Worm (Caenorhabditis elegans) whole organism, L3 larva: ENCODE results near the gene F53B2.8.
"Not testable (repeated sequence)": the region's sequence is repeated elsewhere in the genome, so short reads cannot be mapped to it uniquely, and the experiment has no call there.

Source experiments
- R02D3.7 ChIP-seq: fragments of 150-350 bp; optimal IDR thresholded peaks from 2 replicates; lab custom pipeline; 2014; ENCODE audit warnings: missing biosample characterization, missing genetic modification characterization
- aly-2 ChIP-seq: fragments of 150-350 bp; optimal IDR thresholded peaks from 2 replicates; lab custom pipeline; 2014; ENCODE audit warnings: missing biosample characterization, missing genetic modification characterization
- ama-1 ChIP-seq: fragments of 150-350 bp; optimal IDR thresholded peaks from 2 replicates; lab custom pipeline; 2018
- ceh-28 ChIP-seq: fragments of 150-350 bp; optimal IDR thresholded peaks from 2 replicates; lab custom pipeline; 2014; ENCODE audit warnings: missing biosample characterization, missing genetic modification reagents, missing genetic modification characterization
- daf-12 ChIP-seq: fragments of 150-350 bp; optimal IDR thresholded peaks from 2 replicates; lab custom pipeline; 2014; ENCODE audit warnings: missing biosample characterization, missing genetic modification reagents, missing genetic modification characterization
- egl-27 ChIP-seq: sonication (generic microtip); optimal IDR thresholded peaks from 4 replicates; lab custom pipeline; 2017; ENCODE audit warnings: missing biosample characterization, missing genetic modification reagents, missing genetic modification characterization
- elt-1 ChIP-seq: fragments of 150-350 bp; optimal IDR thresholded peaks from 2 replicates; lab custom pipeline; 2014; ENCODE audit warnings: missing biosample characterization, missing genetic modification characterization
- elt-2 ChIP-seq: sonication (generic microtip); optimal IDR thresholded peaks from 2 replicates; lab custom pipeline; 2016; ENCODE audit warnings: missing genetic modification reagents, mild to moderate bottlenecking, missing genetic modification characterization, missing compliant biosample characterization
- eor-1 ChIP-seq, 2 experiments: fragments of 150-350 bp; optimal IDR thresholded peaks; 2 replicates each; lab custom pipeline; 2014 to 2018; ENCODE audit warnings: missing biosample characterization in 2 of 2, missing genetic modification characterization in 2 of 2
- fkh-10 ChIP-seq: sonication (generic microtip); optimal IDR thresholded peaks from 2 replicates; lab custom pipeline; 2017; ENCODE audit warnings: missing biosample characterization, missing genetic modification reagents, missing genetic modification characterization
- fkh-2 ChIP-seq: fragments of 150-350 bp; optimal IDR thresholded peaks from 2 replicates; lab custom pipeline; 2014; ENCODE audit warnings: missing biosample characterization, missing genetic modification reagents, missing genetic modification characterization
- fos-1 ChIP-seq: fragments of 150-350 bp; optimal IDR thresholded peaks from 2 replicates; lab custom pipeline; 2014; ENCODE audit warnings: missing biosample characterization, missing genetic modification characterization
- jun-1 ChIP-seq: fragments of 150-350 bp; optimal IDR thresholded peaks from 2 replicates; lab custom pipeline; 2014; ENCODE audit warnings: missing biosample characterization, missing genetic modification reagents, missing genetic modification characterization
- lin-39 ChIP-seq: fragments of 150-350 bp; optimal IDR thresholded peaks from 2 replicates; lab custom pipeline; 2018; ENCODE audit warnings: missing biosample characterization, missing genetic modification reagents, missing genetic modification characterization
- mdl-1 ChIP-seq: fragments of 150-350 bp; optimal IDR thresholded peaks from 2 replicates; lab custom pipeline; 2014; ENCODE audit warnings: missing biosample characterization, missing genetic modification characterization
- nfya-1 ChIP-seq: sonication (generic microtip); optimal IDR thresholded peaks from 2 replicates; lab custom pipeline; 2017; ENCODE audit warnings: missing genetic modification characterization, mild to moderate bottlenecking, missing compliant biosample characterization, antibody characterized with exemption, moderate library complexity; ENCODE audit not compliant: insufficient read depth
- nhr-11 ChIP-seq: fragments of 150-350 bp; optimal IDR thresholded peaks from 2 replicates; lab custom pipeline; 2014; ENCODE audit warnings: missing biosample characterization, missing genetic modification characterization
- nhr-12 ChIP-seq: fragments of 150-350 bp; optimal IDR thresholded peaks from 2 replicates; lab custom pipeline; 2014; ENCODE audit warnings: missing biosample characterization, missing genetic modification characterization
- nhr-237 ChIP-seq: fragments of 150-350 bp; optimal IDR thresholded peaks from 2 replicates; lab custom pipeline; 2014; ENCODE audit warnings: missing biosample characterization, missing genetic modification characterization
- nhr-25 ChIP-seq: sonication (generic microtip); optimal IDR thresholded peaks from 2 replicates; lab custom pipeline; 2017; ENCODE audit warnings: missing biosample characterization, missing genetic modification characterization
- nhr-28 ChIP-seq: fragments of 150-350 bp; optimal IDR thresholded peaks from 2 replicates; lab custom pipeline; 2014; ENCODE audit warnings: missing biosample characterization, missing genetic modification characterization
- nhr-43 ChIP-seq: sonication (generic microtip); optimal IDR thresholded peaks from 2 replicates; lab custom pipeline; 2016; ENCODE audit warnings: mild to moderate bottlenecking, missing genetic modification characterization, missing compliant biosample characterization; ENCODE audit not compliant: poor library complexity, severe bottlenecking
- nhr-76 ChIP-seq: fragments of 150-350 bp; sonication (generic microtip); optimal IDR thresholded peaks from 5 replicates; lab custom pipeline; 2014; ENCODE audit warnings: missing biosample characterization, missing genetic modification characterization
- nhr-77 ChIP-seq: fragments of 150-350 bp; optimal IDR thresholded peaks from 2 replicates; lab custom pipeline; 2014; ENCODE audit warnings: missing biosample characterization, missing genetic modification characterization
- pha-4 ChIP-seq: fragments of 150-350 bp; optimal IDR thresholded peaks from 2 replicates; lab custom pipeline; 2014; ENCODE audit warnings: missing biosample characterization, missing genetic modification reagents, missing genetic modification characterization
- pqm-1 ChIP-seq: fragments of 150-350 bp; optimal IDR thresholded peaks from 2 replicates; lab custom pipeline; 2017; ENCODE audit warnings: missing biosample characterization, missing genetic modification characterization, inconsistent platforms
- sea-2 ChIP-seq: fragments of 150-350 bp; sonication (generic microtip); optimal IDR thresholded peaks from 4 replicates; lab custom pipeline; 2014; ENCODE audit warnings: missing biosample characterization, missing genetic modification reagents, missing genetic modification characterization
- skn-1 ChIP-seq: fragments of 150-350 bp; optimal IDR thresholded peaks from 2 replicates; lab custom pipeline; 2014; ENCODE audit warnings: missing biosample characterization, missing genetic modification characterization
- snpc-4 ChIP-seq: fragments of 150-350 bp; optimal IDR thresholded peaks from 2 replicates; lab custom pipeline; 2014; ENCODE audit warnings: missing biosample characterization, missing genetic modification characterization
- unc-39 ChIP-seq: sonication (generic microtip); optimal IDR thresholded peaks from 4 replicates; lab custom pipeline; 2017; ENCODE audit warnings: missing biosample characterization, missing genetic modification characterization
- unc-62 ChIP-seq: fragments of 150-350 bp; sonication (generic microtip); optimal IDR thresholded peaks from 4 replicates; lab custom pipeline; 2014; ENCODE audit warnings: missing biosample characterization, missing genetic modification reagents, missing genetic modification characterization
- zag-1 ChIP-seq: fragments of 150-350 bp; optimal IDR thresholded peaks from 2 replicates; lab custom pipeline; 2014; ENCODE audit warnings: missing biosample characterization, missing genetic modification characterization
- ztf-11 ChIP-seq: fragments of 150-350 bp; optimal IDR thresholded peaks from 2 replicates; lab custom pipeline; 2014; ENCODE audit warnings: missing biosample characterization, missing genetic modification characterization
- ztf-4 ChIP-seq: fragments of 150-350 bp; optimal IDR thresholded peaks from 2 replicates; lab custom pipeline; 2014; ENCODE audit warnings: missing biosample characterization, missing genetic modification characterization

F53B2.8 gene

DNA sequence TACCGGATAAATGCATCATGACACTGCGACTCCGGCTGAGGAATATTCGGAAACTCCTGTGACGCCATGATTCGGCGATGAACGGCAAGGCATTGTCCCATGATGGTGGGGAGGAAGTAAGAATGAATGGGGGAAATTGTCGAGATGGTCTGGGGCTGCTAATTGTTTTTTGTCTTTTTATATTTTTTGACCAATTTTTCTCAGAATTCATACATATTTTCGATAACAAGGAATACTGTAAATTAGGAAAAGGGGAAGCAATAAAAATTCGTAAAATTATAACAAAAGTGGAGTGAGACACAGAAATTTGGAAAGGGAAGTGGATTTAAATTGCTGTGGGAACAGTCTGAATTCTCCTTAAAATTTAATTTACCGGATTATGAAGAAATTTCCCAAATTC, 1.8 kb downstream of the F53B2.8 start, which contains the start of gene eak-4:
eak-4 (minus strand) TSS at position 101 of the 400 bp plus-strand sequence.
- TF ChIP-seq elt-1 (tag; lab: Kevin White, UChicago) = no peak
- no peak for TF ChIP-seq nhr-77 (tag; lab: Kevin White, UChicago)
- no peak for TF ChIP-seq ceh-28 (tag; lab: Kevin White, UChicago)
- no peak for TF ChIP-seq mdl-1 (tag; lab: Kevin White, UChicago)
- TF ChIP-seq zag-1 = no peak

- no peak for TF ChIP-seq nhr-43 (tag; lab: Kevin White, UChicago)
- TF ChIP-seq aly-2 (tag; lab: Kevin White, UChicago) = no peak
- no peak for TF ChIP-seq nhr-11 (tag; lab: Kevin White, UChicago)
- TF ChIP-seq R02D3.7 (tag; lab: Kevin White, UChicago) = no peak
- TF ChIP-seq egl-27 (tag; lab: Kevin White, UChicago) = no peak
- TF ChIP-seq nhr-76 (tag; lab: Kevin White, UChicago) = no peak
- TF ChIP-seq fos-1 (tag; lab: Kevin White, UChicago) = no peak
Measured at ce11 chrIV:12522521-12522920, 4.7 kb downstream of the F53B2.8 start, which contains the start of gene sru-13. TSS of gene sru-13 (minus strand) at chrIV:12522621.

DNA sequence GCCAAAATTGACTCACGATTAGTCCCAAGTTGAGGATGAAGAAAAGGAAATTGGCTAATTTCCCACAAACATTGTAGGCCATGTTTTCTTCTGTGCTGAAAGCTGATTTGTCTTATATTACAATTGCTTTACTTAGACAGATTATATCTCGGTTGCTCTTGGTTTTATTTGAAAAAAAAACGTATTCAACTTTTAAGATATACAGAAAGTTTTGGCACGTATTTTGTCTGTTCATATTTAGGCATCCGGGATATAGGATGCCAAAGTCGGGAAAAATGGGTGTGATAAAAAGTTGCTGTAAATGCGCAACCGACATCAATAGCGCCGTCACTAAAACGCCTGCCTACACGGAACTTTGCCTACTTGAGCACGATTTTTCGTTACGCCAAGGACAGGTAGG, 7.0 kb downstream of the F53B2.8 start, which contains the start of gene tsp-4:
tsp-4 (minus strand) TSS at position 101 of the 400 bp plus-strand sequence.
- no peak for TF ChIP-seq sea-2 (GFP tag; lab: Kevin White, UChicago)
- no peak for TF ChIP-seq jun-1 (tag; lab: Kevin White, UChicago)
- TF ChIP-seq ama-1 (lab: Kevin White, UChicago) = no peak
- no peak for TF ChIP-seq nhr-25 (tag; lab: Kevin White, UChicago)
- TF ChIP-seq skn-1 (tag; lab: Kevin White, UChicago) = no peak
- TF ChIP-seq nhr-76 (tag; lab: Kevin White, UChicago) = no peak
- no peak for TF ChIP-seq elt-1 (tag; lab: Kevin White, UChicago)
- TF ChIP-seq, all 47 proteins: peak for 0

DNA sequence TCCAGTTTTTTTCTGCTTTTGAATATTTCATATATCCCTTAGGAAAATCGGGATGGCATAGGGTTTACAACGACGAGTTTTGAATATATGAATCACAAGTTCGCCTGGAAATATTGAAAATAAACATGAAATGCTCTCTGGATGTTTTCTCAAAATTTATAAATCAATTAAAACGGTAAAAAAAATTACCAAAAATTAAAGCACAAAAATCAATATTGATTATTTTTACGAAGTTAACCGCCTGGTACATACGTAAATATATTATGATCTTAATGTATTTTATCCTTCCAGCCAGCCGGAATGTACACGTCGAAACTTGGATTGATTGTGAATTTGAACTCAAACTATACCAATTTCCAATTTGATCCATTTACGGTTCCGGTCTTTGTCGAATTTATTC, 21.8 kb downstream of the F53B2.8 start, which contains the start of gene sru-17:
sru-17 (plus strand) TSS at position 301 of the 400 bp plus-strand sequence.
- TF ChIP-seq skn-1, ztf-11, nhr-43 (tag; lab: Kevin White, UChicago): not testable (repeated sequence)

DNA sequence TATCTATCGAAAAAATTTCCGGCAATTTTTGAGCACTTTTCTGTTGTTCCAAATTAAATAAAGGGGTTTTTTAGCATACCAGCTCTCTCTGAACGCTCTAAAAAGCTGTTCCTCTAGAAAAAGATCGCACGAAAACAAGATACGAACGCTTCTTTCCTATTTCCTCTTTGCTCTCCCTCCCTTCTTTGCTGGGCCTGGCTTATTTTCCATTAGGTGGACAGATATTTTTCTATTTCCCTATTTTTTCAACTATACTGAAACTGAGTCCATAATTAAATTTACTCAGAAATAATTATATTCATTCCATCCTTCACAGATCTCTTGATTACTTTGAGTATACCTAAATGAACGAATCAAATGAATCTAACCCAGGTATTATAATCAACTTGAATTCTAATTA, 25.2 kb downstream of the F53B2.8 start, which contains the start of gene sru-18:
sru-18 (plus strand) TSS at position 301 of the 400 bp plus-strand sequence.
- TF ChIP-seq pqm-1 (tag; lab: Kevin White, UChicago) (no peak), jun-1 (tag; lab: Kevin White, UChicago) (no peak), pha-4 (tag; lab: Kevin White, UChicago) (no peak), nhr-12 (no peak), fkh-10 (GFP tag; lab: Kevin White, UChicago) (no peak), aly-2 (tag; lab: Kevin White, UChicago) (no peak), nhr-237 (tag; lab: Kevin White, UChicago) (no peak), unc-39 (tag; lab: Kevin White, UChicago) (no peak), elt-2 (tag; lab: Kevin White, UChicago) (no peak), ama-1 (lab: Kevin White, UChicago) (no peak), unc-62 (GFP tag; lab: Kevin White, UChicago) (no peak), elt-1 (tag; lab: Kevin White, UChicago) (no peak), nhr-28 (tag; lab: Kevin White, UChicago) (no peak), nhr-11 (tag; lab: Kevin White, UChicago) (no peak), daf-12 (tag; lab: Kevin White, UChicago) (no peak), skn-1 (tag; lab: Kevin White, UChicago) (no peak), nfya-1 (tag; lab: Kevin White, UChicago) (no peak), eor-1 (tag; optimal IDR thresholded peaks at IDR 0.05; lab: Kevin White, UChicago) (no peak)

DNA sequence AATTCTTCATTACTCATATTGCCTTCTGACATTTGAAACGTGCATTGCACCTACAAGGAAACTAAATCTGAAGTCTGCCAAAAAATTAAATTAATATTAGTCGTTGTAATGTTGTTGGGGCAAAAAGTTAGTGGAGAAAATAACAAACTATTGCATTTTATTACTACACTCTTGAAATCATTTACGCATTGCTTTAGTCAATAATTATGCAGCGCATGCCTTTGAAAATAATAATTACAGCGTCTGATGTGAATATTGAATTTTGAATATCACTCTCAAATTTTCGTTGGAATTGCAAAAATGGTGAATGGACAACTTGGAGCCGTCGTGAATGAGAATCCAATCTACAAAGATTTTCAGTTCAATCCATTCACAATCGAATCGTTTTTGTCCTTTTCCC, 29.0 kb downstream of the F53B2.8 start, which contains the start of gene sru-19:
sru-19 (plus strand) TSS at position 301 of the 400 bp plus-strand sequence.
- TF ChIP-seq R02D3.7 (tag; lab: Kevin White, UChicago) = no peak
- TF ChIP-seq elt-1 (tag; lab: Kevin White, UChicago) = no peak
- TF ChIP-seq snpc-4 (tag; lab: Kevin White, UChicago) = no peak
- TF ChIP-seq pqm-1 (tag; lab: Kevin White, UChicago) = no peak
- TF ChIP-seq ztf-4 (tag; lab: Kevin White, UChicago) = no peak
- no peak for TF ChIP-seq ama-1 (lab: Kevin White, UChicago)
- TF ChIP-seq egl-27 (tag; lab: Kevin White, UChicago) = no peak
- no peak for TF ChIP-seq unc-39 (tag; lab: Kevin White, UChicago)
- no peak for TF ChIP-seq pha-4 (tag; lab: Kevin White, UChicago)
- TF ChIP-seq fkh-2 = no peak
- no peak for TF ChIP-seq lin-39 (tag; lab: Kevin White, UChicago)
- TF ChIP-seq nhr-76 (tag; lab: Kevin White, UChicago) = no peak
- no peak for TF ChIP-seq sea-2 (GFP tag; lab: Kevin White, UChicago)
- TF ChIP-seq ztf-11 (tag; lab: Kevin White, UChicago) = no peak
